Fruit fly (Drosophila melanogaster) whole organism, embryonic: ENCODE data around the gene CG31792.
A peak's percentile ranks its signal among the peaks of the same experiment; 100 is the strongest.

ENCODE experiments used
- Adf1 ChIP-seq: fragments of 200-800 bp; sonication (Bioruptor generic); IDR thresholded peaks from 2 replicates; pipeline ENCODE4 v1.3.6; 2022; ENCODE audit warnings: missing biosample characterization, missing genetic modification characterization
- Asciz ChIP-seq: fragments of 200-800 bp; sonication (Bioruptor generic); optimal IDR thresholded peaks from 2 replicates; lab custom pipeline; 2017; ENCODE audit warnings: missing biosample characterization, mild to moderate bottlenecking, missing genetic modification characterization, missing genetic modification reagents
- BtbVII ChIP-seq: fragments of 200-800 bp; sonication (Bioruptor generic); optimal IDR thresholded peaks from 3 replicates; lab custom pipeline; 2017; ENCODE audit warnings: missing biosample characterization, mild to moderate bottlenecking, missing genetic modification characterization
- CG10462 ChIP-seq: fragments of 200-800 bp; sonication (Bioruptor generic); optimal IDR thresholded peaks from 2 replicates; lab custom pipeline; 2016; ENCODE audit warnings: missing biosample characterization, missing genetic modification characterization
- CG10979 ChIP-seq: fragments of 200-800 bp; sonication (Bioruptor generic); optimal IDR thresholded peaks from 2 replicates; lab custom pipeline; 2018; ENCODE audit warnings: missing biosample characterization, mild to moderate bottlenecking, missing genetic modification characterization, moderate library complexity
- CG11247 ChIP-seq: fragments of 200-800 bp; sonication (Bioruptor generic); IDR thresholded peaks from 2 replicates; pipeline ENCODE4 v1.3.6; 2022; ENCODE audit warnings: missing biosample characterization, missing genetic modification characterization
- CG12744 ChIP-seq: fragments of 200-800 bp; sonication (Bioruptor generic); optimal IDR thresholded peaks from 2 replicates; lab custom pipeline; 2016; ENCODE audit warnings: missing biosample characterization, missing genetic modification characterization
- CG15601 ChIP-seq: fragments of 200-800 bp; sonication (Bioruptor generic); optimal IDR thresholded peaks from 3 replicates; lab custom pipeline; 2019; ENCODE audit warnings: missing biosample characterization, mild to moderate bottlenecking, missing genetic modification characterization, moderate library complexity
- CG1602 ChIP-seq: fragments of 200-800 bp; sonication (Bioruptor generic); optimal IDR thresholded peaks from 3 replicates; lab custom pipeline; 2016; ENCODE audit warnings: missing biosample characterization, missing genetic modification characterization
- CG16863 ChIP-seq: fragments of 200-800 bp; sonication (Bioruptor generic); optimal IDR thresholded peaks from 3 replicates; lab custom pipeline; 2016; ENCODE audit warnings: missing biosample characterization, missing genetic modification characterization
- CG1792 ChIP-seq: fragments of 200-800 bp; sonication (Bioruptor generic); optimal IDR thresholded peaks from 2 replicates; lab custom pipeline; 2016; ENCODE audit warnings: missing biosample characterization, missing genetic modification characterization
- CG2199 ChIP-seq: fragments of 200-800 bp; sonication (Bioruptor generic); IDR thresholded peaks from 3 replicates; pipeline ENCODE4 v1.3.6; 2022; ENCODE audit warnings: missing biosample characterization, missing genetic modification characterization
- CG2875 ChIP-seq: fragments of 200-800 bp; sonication (Bioruptor generic); optimal IDR thresholded peaks from 2 replicates; lab custom pipeline; 2017; ENCODE audit warnings: missing biosample characterization, mild to moderate bottlenecking, missing genetic modification characterization, missing genetic modification reagents
- CG30431 ChIP-seq: fragments of 200-800 bp; sonication (Bioruptor generic); optimal IDR thresholded peaks from 2 replicates; lab custom pipeline; 2017; ENCODE audit warnings: missing biosample characterization, missing genetic modification characterization
- CG32532 ChIP-seq: fragments of 200-800 bp; sonication (Bioruptor generic); IDR thresholded peaks from 2 replicates; pipeline ENCODE4 v1.3.6; 2022; ENCODE audit warnings: missing biosample characterization, missing genetic modification characterization
- CG3995 ChIP-seq: fragments of 200-800 bp; sonication (Bioruptor generic); optimal IDR thresholded peaks from 3 replicates; lab custom pipeline; 2016; ENCODE audit warnings: missing biosample characterization, missing genetic modification characterization
- CG6765 ChIP-seq: fragments of 200-800 bp; sonication (Bioruptor generic); optimal IDR thresholded peaks from 3 replicates; lab custom pipeline; 2017; ENCODE audit warnings: missing biosample characterization, mild to moderate bottlenecking, missing genetic modification characterization
- CG7839 ChIP-seq: fragments of 200-800 bp; sonication (Bioruptor generic); optimal IDR thresholded peaks from 3 replicates; lab custom pipeline; 2018; ENCODE audit warnings: missing biosample characterization, mild to moderate bottlenecking, missing genetic modification characterization, moderate library complexity
- CG8089 ChIP-seq: fragments of 200-800 bp; sonication (Bioruptor generic); optimal IDR thresholded peaks from 3 replicates; lab custom pipeline; 2016; ENCODE audit warnings: missing biosample characterization, missing genetic modification characterization
- CG8290 ChIP-seq, 3 experiments: fragments of 200-800 bp; sonication (Bioruptor generic); optimal IDR thresholded peaks; 2 replicates each; lab custom pipeline; 2016 to 2019; ENCODE audit warnings: missing biosample characterization in 3 of 3, missing genetic modification characterization in 3 of 3, mild to moderate bottlenecking in 2 of 3, moderate library complexity in 1 of 3
- CG8359 ChIP-seq: fragments of 200-800 bp; sonication (Bioruptor generic); optimal IDR thresholded peaks from 2 replicates; lab custom pipeline; 2017; ENCODE audit warnings: missing biosample characterization, mild to moderate bottlenecking, missing genetic modification characterization, borderline replicate concordance
- CG8388 ChIP-seq: fragments of 200-800 bp; sonication (Bioruptor generic); optimal IDR thresholded peaks from 2 replicates; lab custom pipeline; 2019; ENCODE audit warnings: missing biosample characterization, mild to moderate bottlenecking, missing genetic modification characterization, moderate library complexity
- CG8478 ChIP-seq: fragments of >200 bp; optimal IDR thresholded peaks from 2 replicates; lab custom pipeline; 2018
- CHES-1-like ChIP-seq: fragments of 200-800 bp; sonication (Bioruptor generic); optimal IDR thresholded peaks from 2 replicates; lab custom pipeline; 2016; ENCODE audit warnings: missing biosample characterization, missing genetic modification characterization
- Chrac-16 ChIP-seq: fragments of 200-800 bp; sonication (Bioruptor generic); optimal IDR thresholded peaks from 3 replicates; lab custom pipeline; 2016; ENCODE audit warnings: missing biosample characterization, missing genetic modification characterization
- CkIIα-i1 ChIP-seq: fragments of 200-800 bp; sonication (Bioruptor generic); IDR thresholded peaks from 2 replicates; pipeline ENCODE4 v1.3.6; 2022; ENCODE audit warnings: missing biosample characterization, missing genetic modification characterization
- GATAe ChIP-seq: fragments of 200-800 bp; sonication (Bioruptor generic); conservative IDR thresholded peaks from 2 replicates; pipeline ENCODE4 v1.3.6; 2022; ENCODE audit warnings: missing biosample characterization, missing genetic modification characterization
- HLH4C ChIP-seq: fragments of 200-800 bp; sonication (Bioruptor generic); IDR thresholded peaks from 3 replicates; pipeline ENCODE4 v1.3.6; 2022; ENCODE audit warnings: missing biosample characterization, missing genetic modification characterization; ENCODE audit not compliant: partially characterized antibody
- Hr51 ChIP-seq, 2 experiments: fragments of 200-800 bp; sonication (Bioruptor generic); optimal IDR thresholded peaks; 2 replicates in 1 of 2; 3 replicates in 1 of 2; lab custom pipeline; 2016 to 2018; ENCODE audit warnings: missing biosample characterization in 2 of 2, missing genetic modification characterization in 2 of 2, mild to moderate bottlenecking in 1 of 2, moderate library complexity in 1 of 2
- Hr78 ChIP-seq, 2 experiments: fragments of 200-800 bp in 1 of 2; fragments of >200 bp in 1 of 2; sonication (Bioruptor generic) in 1 of 2; optimal IDR thresholded peaks; 2 replicates each; lab custom pipeline; 2017 to 2019; ENCODE audit warnings: missing biosample characterization in 2 of 2, missing genetic modification characterization in 2 of 2, mild to moderate bottlenecking in 1 of 2, moderate library complexity in 1 of 2
- Lhr ChIP-seq: fragments of 200-800 bp; sonication (Bioruptor generic); optimal IDR thresholded peaks from 3 replicates; lab custom pipeline; 2017; ENCODE audit warnings: mild to moderate bottlenecking, missing biosample characterization, missing genetic modification reagents, missing genetic modification characterization
- Med ChIP-seq: fragments of 200-800 bp; sonication (Bioruptor generic); peaks from one replicate; lab custom pipeline; 2016; ENCODE audit warnings: missing biosample characterization, missing genetic modification characterization, mild to moderate bottlenecking, inconsistent platforms, moderate library complexity
- Scr ChIP-seq: fragments of 200-800 bp; sonication (Bioruptor generic); IDR thresholded peaks from 2 replicates; pipeline ENCODE4 v1.3.6; 2022; ENCODE audit warnings: missing biosample characterization, missing genetic modification characterization; ENCODE audit not compliant: partially characterized antibody
- Stat92E ChIP-seq, 3 experiments: fragments of >200 bp in 2 of 3; fragments of 200-800 bp in 1 of 3; sonication (Bioruptor generic) in 1 of 3; optimal IDR thresholded peaks; 2 replicates each; lab custom pipeline; 2017 to 2019; ENCODE audit warnings: missing biosample characterization in 3 of 3, missing genetic modification characterization in 3 of 3, mild to moderate bottlenecking in 1 of 3, moderate library complexity in 1 of 3
- ash1 ChIP-seq: fragments of 200-800 bp; sonication (Bioruptor generic); optimal IDR thresholded peaks from 2 replicates; lab custom pipeline; 2018; ENCODE audit warnings: missing biosample characterization, mild to moderate bottlenecking, missing genetic modification characterization
- btn ChIP-seq: fragments of 200-800 bp; sonication (Bioruptor generic); optimal IDR thresholded peaks from 2 replicates; lab custom pipeline; 2016; ENCODE audit warnings: missing biosample characterization, missing genetic modification characterization
- cg ChIP-seq: fragments of 200-800 bp; sonication (Bioruptor generic); optimal IDR thresholded peaks from 3 replicates; lab custom pipeline; 2019; ENCODE audit warnings: missing biosample characterization, mild to moderate bottlenecking, missing genetic modification characterization, moderate library complexity
- chif ChIP-seq, 2 experiments: fragments of 200-800 bp; sonication (Bioruptor generic); optimal IDR thresholded peaks; 3 replicates each; lab custom pipeline; 2016; ENCODE audit warnings: missing biosample characterization in 2 of 2, missing genetic modification characterization in 2 of 2
- exex ChIP-seq: fragments of 200-800 bp; sonication (Bioruptor generic); optimal IDR thresholded peaks from 4 replicates; lab custom pipeline; 2018; ENCODE audit warnings: missing biosample characterization, mild to moderate bottlenecking, missing genetic modification characterization, moderate library complexity
- fru ChIP-seq: fragments of >200 bp; optimal IDR thresholded peaks from 2 replicates; lab custom pipeline; 2017
- lmd ChIP-seq: fragments of 200-800 bp; sonication (Bioruptor generic); IDR thresholded peaks from 2 replicates; pipeline ENCODE4 v1.3.6; 2022; ENCODE audit warnings: missing biosample characterization, missing genetic modification characterization
- luna ChIP-seq: fragments of 200-800 bp; sonication (Bioruptor generic); optimal IDR thresholded peaks from 2 replicates; lab custom pipeline; 2016; ENCODE audit warnings: missing biosample characterization, missing genetic modification characterization
- otp ChIP-seq: fragments of 200-800 bp; sonication (Bioruptor generic); IDR thresholded peaks from 3 replicates; pipeline ENCODE4, ENCODE4 v1.3.6; 2022; ENCODE audit warnings: missing biosample characterization, missing genetic modification characterization
- peb ChIP-seq: fragments of 200-800 bp; sonication (Bioruptor generic); IDR thresholded peaks from 2 replicates; pipeline ENCODE4 v1.3.6; 2022; ENCODE audit warnings: missing biosample characterization, missing genetic modification characterization
- phol ChIP-seq: fragments of 200-800 bp; sonication (Bioruptor generic); optimal IDR thresholded peaks from 3 replicates; lab custom pipeline; 2018; ENCODE audit warnings: missing biosample characterization, mild to moderate bottlenecking, missing genetic modification characterization, moderate library complexity
- row ChIP-seq: fragments of 200-800 bp; sonication (Bioruptor generic); IDR thresholded peaks from 3 replicates; pipeline ENCODE4 v1.3.6; 2022; ENCODE audit warnings: missing biosample characterization, missing genetic modification characterization
- sima ChIP-seq: fragments of 200-800 bp; sonication (Bioruptor generic); optimal IDR thresholded peaks from 2 replicates; lab custom pipeline; 2016; ENCODE audit warnings: missing biosample characterization, missing genetic modification characterization
- sug ChIP-seq: fragments of 200-800 bp; optimal IDR thresholded peaks from 2 replicates; lab custom pipeline; 2019; ENCODE audit warnings: missing biosample characterization, mild to moderate bottlenecking, missing genetic modification characterization, moderate library complexity
- tup ChIP-seq: fragments of 200-800 bp; sonication (Bioruptor generic); optimal IDR thresholded peaks from 2 replicates; lab custom pipeline; 2016; ENCODE audit warnings: missing biosample characterization, mild to moderate bottlenecking, missing genetic modification characterization, moderate library complexity
- vvl ChIP-seq: fragments of 200-800 bp; sonication (Bioruptor generic); IDR thresholded peaks from 2 replicates; pipeline ENCODE4 v1.3.6; 2022; ENCODE audit warnings: missing biosample characterization, missing genetic modification characterization
- zfh2 ChIP-seq: fragments of 200-800 bp; sonication (Bioruptor generic); optimal IDR thresholded peaks from 2 replicates; lab custom pipeline; 2016; ENCODE audit warnings: missing biosample characterization, missing genetic modification characterization

CG31792 gene

dm6 chr2L:18966844-18967243 is 30.4 kb upstream of the CG31792 start (continued):
- TF ChIP-seq vvl (GFP tag; lab: Robert Waterston, UW) (peak; percentile 49), GATAe (GFP tag; lab: Robert Waterston, UW) (no peak), CG8359 (no peak), phol (tag; lab: Kevin White, UChicago) (no peak), CG1602 (GFP tag; lab: Kevin White, UChicago) (no peak), cg (GFP tag; lab: Kevin White, UChicago) (no peak), CG10462 (GFP tag; lab: Kevin White, UChicago) (no peak), CG2199 (GFP tag; lab: Robert Waterston, UW) (no peak), lmd (peak; percentile 48; the same call in 1 of the 2 replicates), Lhr (GFP tag; lab: Kevin White, UChicago) (no peak), BtbVII (peak; percentile 52), CG32532 (GFP tag; lab: Robert Waterston, UW) (peak; percentile 79), CG11247 (GFP tag; lab: Robert Waterston, UW) (no peak), HLH4C (GFP tag; lab: Robert Waterston, UW) (no peak), Adf1 (GFP tag; lab: Robert Waterston, UW) (peak; percentile 38), btn (GFP tag; lab: Kevin White, UChicago) (no peak), sug (tag; lab: Kevin White, UChicago) (peak; percentile 31), row (GFP tag; lab: Robert Waterston, UW) (peak; percentile 69), CG12744 (GFP tag; lab: Kevin White, UChicago) (no peak), exex (tag; lab: Kevin White, UChicago) (peak; percentile 23), Med (GFP tag; lab: Kevin White, UChicago) (no peak), Chrac-16 (GFP tag; lab: Kevin White, UChicago) (no peak), Hr78 (GFP tag; optimal IDR thresholded peaks at IDR 0.05; lab: Kevin White, UChicago) (no peak), zfh2 (GFP tag; lab: Kevin White, UChicago) (no peak), CG8388 (GFP tag; lab: Kevin White, UChicago) (no peak), chif (GFP tag; optimal IDR thresholded peaks at IDR 0.05; lab: Kevin White, UChicago) (no peak), otp (no peak), Stat92E (GFP tag; optimal IDR thresholded peaks at IDR 0.05; lab: Kevin White, UChicago) (no peak), ash1 (no peak), CG8290 (GFP tag; optimal IDR thresholded peaks at IDR 0.05; lab: Kevin White, UChicago) (no peak), CG8290 (tag; optimal IDR thresholded peaks at IDR 0.05; lab: Kevin White, UChicago) (no peak), tup (no peak), CG1792 (no peak), CG3995 (no peak), CG10979 (no peak), CkIIα-i1 (GFP tag; lab: Robert Waterston, UW) (no peak), peb (no peak), sima (GFP tag; lab: Kevin White, UChicago) (no peak), Asciz (GFP tag; lab: Kevin White, UChicago) (no peak), CG15601 (tag; lab: Kevin White, UChicago) (no peak), fru (lab: Kevin White, UChicago) (no peak), CG8478 (lab: Kevin White, UChicago) (no peak), Hr51 (GFP tag; optimal IDR thresholded peaks at IDR 0.05; lab: Kevin White, UChicago) (peak in 1 of 2 experiments; percentile 47), CG8089 (GFP tag; lab: Kevin White, UChicago) (no peak), CG7839 (tag; lab: Kevin White, UChicago) (peak; percentile 54), Scr (GFP tag; lab: Robert Waterston, UW) (no peak), CHES-1-like (GFP tag; lab: Kevin White, UChicago) (no peak), CG30431 (no peak), CG16863 (GFP tag; lab: Kevin White, UChicago) (no peak), luna (GFP tag; lab: Kevin White, UChicago) (no peak), CG6765 (GFP tag; lab: Kevin White, UChicago) (peak; percentile 61), CG2875 (GFP tag; lab: Kevin White, UChicago) (no peak)
